Worm (Caenorhabditis elegans) whole organism, late embryonic: ENCODE results near the gene Y82E9BR.3.

Experiments used
- ama-1 ChIP-seq: fragments of 150-350 bp; optimal IDR thresholded peaks from 2 replicates; lab custom pipeline; 2014
- hlh-30 ChIP-seq: sonication (generic microtip); optimal IDR thresholded peaks from 2 replicates; lab custom pipeline; 2017; ENCODE audit warnings: antibody characterized with exemption, missing genetic modification characterization, missing compliant biosample characterization; ENCODE audit not compliant: insufficient read depth
- lin-11 ChIP-seq: fragments of 200-800 bp; sonication (Bioruptor generic); optimal IDR thresholded peaks from 2 replicates; lab custom pipeline; 2018; ENCODE audit warnings: mild to moderate bottlenecking, missing genetic modification characterization, missing compliant biosample characterization
- ref-2 ChIP-seq: sonication (generic microtip); optimal IDR thresholded peaks from 2 replicates; lab custom pipeline; 2016; ENCODE audit warnings: missing genetic modification characterization, missing compliant biosample characterization
- zip-5 ChIP-seq: sonication (generic microtip); optimal IDR thresholded peaks from 2 replicates; lab custom pipeline; 2016; ENCODE audit warnings: missing genetic modification characterization, missing compliant biosample characterization

DNA sequence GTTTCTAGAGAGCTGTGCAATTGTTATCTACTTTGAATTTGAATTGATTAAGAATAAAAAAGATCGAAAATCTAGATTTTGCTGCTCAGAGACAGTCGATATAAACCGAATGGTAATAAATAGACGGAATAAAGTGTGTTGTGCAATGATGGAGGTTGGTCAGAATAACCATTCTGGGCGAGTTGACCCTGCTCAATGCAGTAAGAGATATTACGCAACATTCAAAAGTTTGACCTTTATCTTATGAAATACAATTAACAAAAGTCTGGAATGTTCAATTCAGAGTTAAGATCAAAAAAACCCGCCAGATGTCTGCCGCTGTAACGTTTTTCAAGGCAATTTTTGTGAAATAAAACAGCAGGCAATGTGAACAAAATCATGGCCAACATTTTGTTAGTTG is 37.9 kb downstream of the Y82E9BR.3 start:
- TF ChIP-seq zip-5 (tag; lab: Kevin White, UChicago) (no peak), ama-1 (no peak), lin-11 (no peak), hlh-30 (tag; lab: Kevin White, UChicago) (no peak), ref-2 (tag; lab: Kevin White, UChicago) (no peak)
